Worm (Caenorhabditis elegans) whole organism, mixed stage, embryonic: ENCODE results near the gene T28F12.1.
A peak's percentile ranks its signal among the peaks of the same experiment; 100 is the strongest.
"Not testable (repeated sequence)": the region's sequence is repeated elsewhere in the genome, so short reads cannot be mapped to it uniquely, and the experiment has no call there.

ENCODE experiments used
- bed-3 ChIP-seq: fragments of 200-800 bp; sonication (Bioruptor generic); optimal IDR thresholded peaks from 3 replicates; lab custom pipeline; 2018; ENCODE audit warnings: mild to moderate bottlenecking, missing genetic modification characterization, moderate library complexity, missing compliant biosample characterization
- blmp-1 ChIP-seq: fragments of 150-350 bp; optimal IDR thresholded peaks from 2 replicates; lab custom pipeline; 2014; ENCODE audit warnings: missing biosample characterization, missing genetic modification characterization
- ceh-39 ChIP-seq: fragments of 150-350 bp; optimal IDR thresholded peaks from 2 replicates; lab custom pipeline; 2014; ENCODE audit warnings: missing biosample characterization, missing genetic modification characterization
- ceh-43 ChIP-seq: fragments of 200-800 bp; sonication (Bioruptor generic); optimal IDR thresholded peaks from 2 replicates; lab custom pipeline; 2018; ENCODE audit warnings: mild to moderate bottlenecking, missing genetic modification characterization, moderate library complexity, missing compliant biosample characterization
- ceh-83 ChIP-seq: fragments of 200-800 bp; sonication (Bioruptor generic); optimal IDR thresholded peaks from 2 replicates; lab custom pipeline; 2018; ENCODE audit warnings: mild to moderate bottlenecking, missing genetic modification characterization, missing compliant biosample characterization
- ces-1 ChIP-seq: fragments of 150-350 bp; optimal IDR thresholded peaks from 2 replicates; lab custom pipeline; 2014; ENCODE audit warnings: missing biosample characterization, missing genetic modification reagents, missing genetic modification characterization
- cnd-1 ChIP-seq: fragments of 200-800 bp; sonication (Bioruptor generic); optimal IDR thresholded peaks from 2 replicates; lab custom pipeline; 2018; ENCODE audit warnings: mild to moderate bottlenecking, missing genetic modification characterization, missing compliant biosample characterization
- drap-1 ChIP-seq: fragments of 200-800 bp; sonication (Bioruptor generic); optimal IDR thresholded peaks from 3 replicates; lab custom pipeline; 2018; ENCODE audit warnings: mild to moderate bottlenecking, missing genetic modification characterization, missing compliant biosample characterization
- elt-1 ChIP-seq: sonication (generic microtip); optimal IDR thresholded peaks from 2 replicates; lab custom pipeline; 2017; ENCODE audit warnings: missing genetic modification characterization, mild to moderate bottlenecking, missing compliant biosample characterization, antibody characterized with exemption, moderate library complexity, borderline replicate concordance; ENCODE audit not compliant: insufficient read depth
- elt-3 ChIP-seq: fragments of 150-350 bp; optimal IDR thresholded peaks from 2 replicates; lab custom pipeline; 2014; ENCODE audit warnings: missing biosample characterization, missing genetic modification characterization
- flh-1 ChIP-seq: fragments of 200-800 bp; sonication (Bioruptor generic); optimal IDR thresholded peaks from 2 replicates; lab custom pipeline; 2018; ENCODE audit warnings: mild to moderate bottlenecking, missing genetic modification characterization, moderate library complexity, missing compliant biosample characterization
- ham-2 ChIP-seq: fragments of 200-800 bp; sonication (Bioruptor generic); optimal IDR thresholded peaks from 2 replicates; lab custom pipeline; 2018; ENCODE audit warnings: mild to moderate bottlenecking, missing genetic modification characterization, missing compliant biosample characterization
- hlh-1 ChIP-seq: fragments of 150-350 bp; optimal IDR thresholded peaks from 2 replicates; lab custom pipeline; 2014; ENCODE audit warnings: missing biosample characterization, missing genetic modification reagents, missing genetic modification characterization
- mep-1 ChIP-seq: fragments of 150-350 bp; optimal IDR thresholded peaks from 2 replicates; lab custom pipeline; 2017; ENCODE audit warnings: missing biosample characterization, missing genetic modification reagents, missing genetic modification characterization, inconsistent platforms
- nhr-12 ChIP-seq: fragments of 150-350 bp; optimal IDR thresholded peaks from 2 replicates; lab custom pipeline; 2014; ENCODE audit warnings: missing biosample characterization, missing genetic modification characterization
- nhr-237 ChIP-seq: fragments of 150-350 bp; optimal IDR thresholded peaks from 2 replicates; lab custom pipeline; 2014; ENCODE audit warnings: missing biosample characterization, missing genetic modification characterization
- nhr-28 ChIP-seq: fragments of 150-350 bp; optimal IDR thresholded peaks from 2 replicates; lab custom pipeline; 2014; ENCODE audit warnings: missing biosample characterization, missing genetic modification characterization
- nhr-76 ChIP-seq: sonication (generic microtip); optimal IDR thresholded peaks from 2 replicates; lab custom pipeline; 2017; ENCODE audit warnings: missing biosample characterization, missing genetic modification characterization
- pha-4 ChIP-seq: fragments of 150-350 bp; optimal IDR thresholded peaks from 2 replicates; lab custom pipeline; 2018; ENCODE audit warnings: missing biosample characterization, missing genetic modification reagents, missing genetic modification characterization
- snpc-4 ChIP-seq: fragments of 150-350 bp; optimal IDR thresholded peaks from 2 replicates; lab custom pipeline; 2014; ENCODE audit warnings: missing biosample characterization, missing genetic modification characterization
- sptf-1 ChIP-seq: sonication (generic microtip); optimal IDR thresholded peaks from 2 replicates; lab custom pipeline; 2017; ENCODE audit warnings: mild to moderate bottlenecking, missing genetic modification characterization, moderate library complexity, missing compliant biosample characterization
- unc-120 ChIP-seq: sonication (generic microtip); optimal IDR thresholded peaks from 2 replicates; lab custom pipeline; 2017; ENCODE audit warnings: missing genetic modification characterization, missing compliant biosample characterization; ENCODE audit not compliant: poor library complexity, severe bottlenecking
- unc-39 ChIP-seq: fragments of 150-350 bp; optimal IDR thresholded peaks from 2 replicates; lab custom pipeline; 2014; ENCODE audit warnings: missing biosample characterization, missing genetic modification characterization
- zip-8 ChIP-seq: fragments of 150-350 bp; optimal IDR thresholded peaks from 2 replicates; lab custom pipeline; 2014; ENCODE audit warnings: missing biosample characterization, missing genetic modification characterization
- ztf-11 ChIP-seq: fragments of 150-350 bp; optimal IDR thresholded peaks from 2 replicates; lab custom pipeline; 2014; ENCODE audit warnings: missing biosample characterization, missing genetic modification characterization

T28F12.1 gene

ce11 chrV:4552394-4553096 lies 39.7 kb downstream of the T28F12.1 start:
- TF ChIP-seq ces-1 (GFP tag; lab: Kevin White, UChicago): peak; percentile 3

DNA sequence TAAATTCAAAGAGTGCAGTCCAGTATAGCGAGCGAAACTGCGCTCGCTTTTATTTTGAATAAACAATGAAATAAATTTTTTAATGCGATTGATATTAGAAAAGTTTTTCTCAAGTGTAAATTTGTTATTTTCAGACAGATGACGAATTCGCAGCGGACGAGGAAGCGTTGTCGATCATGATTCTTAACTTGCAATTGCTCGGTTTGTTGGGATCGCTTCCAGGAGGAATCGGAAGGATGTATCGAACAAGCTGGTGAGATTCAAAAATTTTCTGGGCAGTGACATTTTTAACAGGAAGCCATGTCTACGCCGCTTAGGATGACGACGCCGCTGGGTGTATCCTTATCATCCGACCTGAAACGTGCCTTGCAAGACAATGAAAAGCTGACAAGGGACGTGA lies 40.7 kb downstream of the T28F12.1 start, which contains the start of gene Y61A9LA.12:
Gene Y61A9LA.12 (plus strand): TSS at position 301 of the 400 bp plus-strand sequence.
- TF ChIP-seq ceh-43 (GFP tag; lab: Kevin White, UChicago); ces-1 (GFP tag; lab: Kevin White, UChicago); ceh-39: not testable (repeated sequence)

DNA sequence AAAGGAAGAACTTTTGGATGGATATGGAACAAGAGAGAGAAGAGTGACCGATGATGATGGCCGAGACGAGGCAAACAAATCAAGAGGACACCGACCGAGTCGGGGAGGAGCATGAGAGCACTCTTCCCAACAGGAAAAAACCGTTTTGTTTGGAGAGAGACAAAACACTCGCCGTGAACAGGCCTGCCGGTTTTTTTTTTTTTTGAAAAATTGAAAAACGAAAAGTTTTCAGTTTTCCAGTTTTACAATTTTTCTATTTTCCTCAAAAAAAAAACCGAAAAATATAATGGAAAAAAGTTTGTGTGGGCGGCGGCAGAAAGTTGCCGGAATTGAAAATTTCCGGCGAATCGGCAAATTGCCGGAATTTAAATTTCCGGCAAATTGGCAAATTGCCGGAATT lies 46.9 kb downstream of the T28F12.1 start, which contains the start of gene Y61A9LA.7:
Gene Y61A9LA.7 (minus strand): TSS at position 101 of the 400 bp plus-strand sequence.
- no peak for TF ChIP-seq zip-8 (tag; lab: Kevin White, UChicago)
- no peak for TF ChIP-seq elt-3
- TF ChIP-seq cnd-1 (tag; lab: Kevin White, UChicago): no peak
- TF ChIP-seq ham-2 (GFP tag; lab: Kevin White, UChicago): no peak
- TF ChIP-seq pha-4: no peak
- no peak for TF ChIP-seq unc-39
- no peak for TF ChIP-seq bed-3 (GFP tag; lab: Kevin White, UChicago)

DNA sequence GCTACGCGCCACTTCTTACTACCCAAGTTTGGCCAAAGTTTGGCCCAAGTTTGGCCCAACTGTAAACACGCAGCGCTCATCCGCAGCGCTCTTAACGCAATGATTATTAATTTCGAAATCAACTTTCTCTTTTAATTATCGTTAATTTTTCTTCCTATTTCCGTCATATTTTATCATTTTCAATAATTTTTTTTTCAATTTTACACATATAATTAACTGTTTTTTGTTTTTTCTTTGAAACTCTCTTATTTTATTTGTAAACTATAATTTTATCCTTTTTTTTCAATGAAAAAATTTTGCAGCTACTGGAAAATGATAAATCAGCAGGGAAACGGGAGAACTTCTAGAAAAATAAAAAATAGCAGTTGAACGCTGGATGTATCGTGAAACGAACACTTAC lies 47.6 kb downstream of the T28F12.1 start, which contains the start of gene Y61A9LA.4:
Gene Y61A9LA.4 (plus strand): TSS at position 301 of the 400 bp plus-strand sequence.
- not testable (repeated sequence) for TF ChIP-seq nhr-28, sptf-1, snpc-4 (tag; lab: Kevin White, UChicago)

DNA sequence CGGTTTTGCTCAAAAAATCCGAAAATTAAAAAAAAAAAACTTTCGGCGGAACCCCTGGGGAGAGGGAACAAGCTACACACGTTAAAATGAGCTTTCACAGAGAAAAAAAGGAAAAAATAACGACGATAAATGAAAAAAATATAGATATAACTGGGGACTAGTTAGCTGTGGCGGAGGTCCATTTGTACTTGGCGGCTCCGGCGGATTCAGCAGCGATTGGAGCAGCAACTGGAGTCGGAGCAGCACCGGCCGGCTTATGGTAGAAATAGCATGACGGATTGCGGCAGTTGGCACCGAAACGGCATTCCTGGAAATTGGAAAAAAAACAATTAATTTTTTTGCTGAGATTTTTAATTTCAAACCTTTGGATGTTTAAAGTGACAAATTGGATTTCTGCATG lies 49.7 kb downstream of the T28F12.1 start:
- TF ChIP-seq bed-3 (GFP tag; lab: Kevin White, UChicago) (no peak), mep-1 (tag; lab: Kevin White, UChicago) (no peak), elt-1 (no peak), snpc-4 (tag; lab: Kevin White, UChicago) (no peak), ztf-11 (tag; lab: Kevin White, UChicago) (no peak), drap-1 (GFP tag; lab: Kevin White, UChicago) (no peak), unc-120 (tag; lab: Kevin White, UChicago) (no peak), unc-39 (no peak), cnd-1 (tag; lab: Kevin White, UChicago) (no peak), nhr-28 (tag; lab: Kevin White, UChicago) (no peak), ceh-39 (no peak), ceh-43 (GFP tag; lab: Kevin White, UChicago) (no peak), nhr-237 (tag; lab: Kevin White, UChicago) (no peak), hlh-1 (no peak), nhr-76 (tag; lab: Kevin White, UChicago) (no peak), flh-1 (GFP tag; lab: Kevin White, UChicago) (no peak), nhr-12 (tag; lab: Kevin White, UChicago) (no peak), ceh-83 (GFP tag; lab: Kevin White, UChicago) (no peak), blmp-1 (no peak)
